Worm (Caenorhabditis elegans) whole organism, young adult: ENCODE results near the gene F57B9.8.

Experiments used
- B0019.2 ChIP-seq: fragments of 200-800 bp; sonication (Bioruptor generic); conservative IDR thresholded peaks from 2 replicates; pipeline ENCODE4 v1.3.6; 2022; ENCODE audit warnings: missing genetic modification reagents, missing genetic modification characterization, missing compliant biosample characterization
- B0261.1 ChIP-seq: sonication (generic microtip); optimal IDR thresholded peaks from 2 replicates; lab custom pipeline; 2016; ENCODE audit warnings: mild to moderate bottlenecking, missing genetic modification characterization, moderate library complexity, missing compliant biosample characterization
- B0336.3 ChIP-seq: fragments of 200-800 bp; sonication (Bioruptor generic); IDR thresholded peaks from 2 replicates; pipeline ENCODE4 v1.3.6; 2022; ENCODE audit warnings: missing genetic modification characterization, missing compliant biosample characterization
- C06A6.2 ChIP-seq: fragments of 200-800 bp; sonication (Bioruptor generic); conservative IDR thresholded peaks from 2 replicates; pipeline ENCODE4 v1.3.6; 2022; ENCODE audit warnings: missing genetic modification characterization, missing compliant biosample characterization
- F22D6.2 ChIP-seq: sonication (generic microtip); optimal IDR thresholded peaks from 2 replicates; lab custom pipeline; 2016; ENCODE audit warnings: mild to moderate bottlenecking, missing genetic modification characterization, missing compliant biosample characterization
- F37B4.10 ChIP-seq: fragments of 200-800 bp; sonication (Bioruptor generic); IDR thresholded peaks from 2 replicates; pipeline ENCODE4 v1.3.6; 2022; ENCODE audit warnings: missing genetic modification characterization, missing compliant biosample characterization
- F39B2.1 ChIP-seq: fragments of 200-800 bp; sonication (Bioruptor generic); IDR thresholded peaks from 2 replicates; pipeline ENCODE4 v1.3.6; 2022; ENCODE audit warnings: missing genetic modification reagents, missing genetic modification characterization, missing compliant biosample characterization
- F55B11.4 ChIP-seq: sonication (generic microtip); optimal IDR thresholded peaks from 2 replicates; lab custom pipeline; 2016; ENCODE audit warnings: missing compliant biosample characterization, missing genetic modification characterization, borderline replicate concordance; ENCODE audit not compliant: insufficient read depth
- F57C9.4 ChIP-seq: sonication (generic microtip); optimal IDR thresholded peaks from 2 replicates; lab custom pipeline; 2017; ENCODE audit warnings: mild to moderate bottlenecking, missing genetic modification characterization, missing compliant biosample characterization
- K11D2.4 ChIP-seq: fragments of 200-800 bp; sonication (Bioruptor generic); IDR thresholded peaks from 2 replicates; pipeline ENCODE4 v1.3.6; 2022; ENCODE audit warnings: missing genetic modification reagents, missing genetic modification characterization, missing compliant biosample characterization
- Y53F4B.3 ChIP-seq: fragments of 200-800 bp; sonication (Bioruptor generic); IDR thresholded peaks from 2 replicates; pipeline ENCODE4 v1.3.6; 2022; ENCODE audit warnings: missing genetic modification reagents, missing genetic modification characterization, missing compliant biosample characterization
- Y53G8AR.9 ChIP-seq: fragments of 200-800 bp; sonication (Bioruptor generic); conservative IDR thresholded peaks from 2 replicates; pipeline ENCODE4 v1.3.6; 2022; ENCODE audit warnings: missing genetic modification reagents, missing genetic modification characterization, missing compliant biosample characterization
- Y56A3A.18 ChIP-seq: fragments of 200-800 bp; sonication (Bioruptor generic); IDR thresholded peaks from 2 replicates; pipeline ENCODE4 v1.3.6; 2022; ENCODE audit warnings: missing genetic modification reagents, missing genetic modification characterization, missing compliant biosample characterization
- Y67H2A.10 ChIP-seq: fragments of 200-800 bp; sonication (Bioruptor generic); conservative IDR thresholded peaks from 2 replicates; pipeline ENCODE4 v1.3.6; 2022; ENCODE audit warnings: missing genetic modification reagents, missing genetic modification characterization, missing compliant biosample characterization
- Y79H2A.3 ChIP-seq: fragments of 200-800 bp; sonication (Bioruptor generic); conservative IDR thresholded peaks from 2 replicates; pipeline ENCODE4 v1.3.6; 2022; ENCODE audit warnings: missing genetic modification reagents, missing genetic modification characterization, missing compliant biosample characterization
- Y95B8A.8 ChIP-seq: fragments of 200-800 bp; sonication (Bioruptor generic); IDR thresholded peaks from 2 replicates; pipeline ENCODE4 v1.3.6; 2022; ENCODE audit warnings: missing genetic modification reagents, missing genetic modification characterization, missing compliant biosample characterization
- akir-1 ChIP-seq: fragments of 200-800 bp; sonication (Bioruptor generic); optimal IDR thresholded peaks from 2 replicates; lab custom pipeline; 2018; ENCODE audit warnings: mild to moderate bottlenecking, missing genetic modification characterization, moderate library complexity, missing compliant biosample characterization
- aptf-3 ChIP-seq: fragments of 200-800 bp; sonication (Bioruptor generic); IDR thresholded peaks from 2 replicates; pipeline ENCODE4 v1.3.6; 2022; ENCODE audit warnings: missing genetic modification characterization, missing compliant biosample characterization
- atf-7 ChIP-seq: sonication (generic microtip); optimal IDR thresholded peaks from 2 replicates; lab custom pipeline; 2017; ENCODE audit warnings: mild to moderate bottlenecking, missing genetic modification characterization, missing compliant biosample characterization
- athp-1 ChIP-seq: sonication (generic microtip); optimal IDR thresholded peaks from 2 replicates; lab custom pipeline; 2017; ENCODE audit warnings: mild to moderate bottlenecking, missing genetic modification characterization, missing compliant biosample characterization
- attf-6 ChIP-seq: fragments of 200-800 bp; sonication (Bioruptor generic); IDR thresholded peaks from 2 replicates; pipeline ENCODE4 v1.3.6; 2022; ENCODE audit warnings: missing genetic modification reagents, missing genetic modification characterization, missing compliant biosample characterization
- bed-1 ChIP-seq: fragments of 200-800 bp; sonication (Bioruptor generic); IDR thresholded peaks from 2 replicates; pipeline ENCODE4 v1.3.6; 2022; ENCODE audit warnings: missing genetic modification reagents, missing genetic modification characterization, missing compliant biosample characterization
- cebp-1 ChIP-seq, 2 experiments: fragments of 200-800 bp in 1 of 2; sonication (Bioruptor generic) in 1 of 2; sonication (generic microtip) in 1 of 2; IDR thresholded peaks in 1 of 2; optimal IDR thresholded peaks in 1 of 2; 2 replicates each; pipeline versions ENCODE4 v1.3.6 to Lab custom; 2017 to 2022; ENCODE audit warnings: missing compliant biosample characterization in 2 of 2, missing genetic modification characterization in 2 of 2, mild to moderate bottlenecking in 1 of 2, missing genetic modification reagents in 1 of 2, moderate library complexity in 1 of 2
- cebp-2 ChIP-seq: fragments of 200-800 bp; sonication (Bioruptor generic); IDR thresholded peaks from 2 replicates; pipeline ENCODE4 v1.3.6; 2022; ENCODE audit warnings: missing genetic modification characterization, missing compliant biosample characterization
- ceh-27 ChIP-seq: fragments of 200-800 bp; sonication (Bioruptor generic); optimal IDR thresholded peaks from 2 replicates; lab custom pipeline; 2018; ENCODE audit warnings: mild to moderate bottlenecking, missing genetic modification characterization, moderate library complexity, missing compliant biosample characterization
- die-1 ChIP-seq: sonication (generic microtip); optimal IDR thresholded peaks from 2 replicates; lab custom pipeline; 2016; ENCODE audit warnings: missing genotype, mild to moderate bottlenecking, missing genetic modification characterization, missing compliant biosample characterization
- dpl-1 ChIP-seq: fragments of 150-350 bp; optimal IDR thresholded peaks from 2 replicates; lab custom pipeline; 2014; ENCODE audit warnings: missing biosample characterization, missing genetic modification reagents, missing genetic modification characterization
- egrh-3 ChIP-seq: fragments of 200-800 bp; sonication (Bioruptor generic); IDR thresholded peaks from 2 replicates; pipeline ENCODE4 v1.3.6; 2022; ENCODE audit warnings: missing genetic modification reagents, missing genetic modification characterization, missing compliant biosample characterization
- hlh-26 ChIP-seq: fragments of 200-800 bp; sonication (Bioruptor generic); conservative IDR thresholded peaks from 2 replicates; pipeline ENCODE4 v1.3.6; 2022; ENCODE audit warnings: missing genetic modification reagents, missing genetic modification characterization, missing compliant biosample characterization
- hrde-1 ChIP-seq: sonication (generic microtip); optimal IDR thresholded peaks from 2 replicates; lab custom pipeline; 2016; ENCODE audit warnings: missing genetic modification characterization, mild to moderate bottlenecking, missing compliant biosample characterization, moderate library complexity, missing genotype, missing genetic modification reagents, borderline replicate concordance
- lag-1 ChIP-seq: fragments of 200-800 bp; sonication (Bioruptor generic); IDR thresholded peaks from 2 replicates; pipeline ENCODE4 v1.3.6; 2022; ENCODE audit warnings: missing genetic modification reagents, missing genetic modification characterization, missing compliant biosample characterization
- lin-54 ChIP-seq: fragments of 200-800 bp; sonication (Bioruptor generic); optimal IDR thresholded peaks from 2 replicates; lab custom pipeline; 2018; ENCODE audit warnings: mild to moderate bottlenecking, missing genetic modification characterization, missing compliant biosample characterization
- madf-10 ChIP-seq: sonication (generic microtip); optimal IDR thresholded peaks from 2 replicates; lab custom pipeline; 2016; ENCODE audit warnings: mild to moderate bottlenecking, missing genetic modification characterization, missing compliant biosample characterization
- mcd-1 ChIP-seq: fragments of 200-800 bp; sonication (Bioruptor generic); IDR thresholded peaks from 2 replicates; pipeline ENCODE4 v1.3.6; 2022; ENCODE audit warnings: missing genetic modification reagents, missing genetic modification characterization, missing compliant biosample characterization
- mes-4 ChIP-seq: sonication (generic microtip); optimal IDR thresholded peaks from 2 replicates; lab custom pipeline; 2016; ENCODE audit warnings: missing genotype, missing genetic modification characterization, missing compliant biosample characterization
- nfya-2 ChIP-seq: fragments of 200-800 bp; sonication (Bioruptor generic); IDR thresholded peaks from 2 replicates; pipeline ENCODE4 v1.3.6; 2022; ENCODE audit warnings: missing genetic modification reagents, missing genetic modification characterization, missing compliant biosample characterization
- nfyb-1 ChIP-seq: fragments of 200-800 bp; sonication (Bioruptor generic); IDR thresholded peaks from 2 replicates; pipeline ENCODE4 v1.3.6; 2022; ENCODE audit warnings: missing genetic modification reagents, missing genetic modification characterization, missing compliant biosample characterization
- nhr-120 ChIP-seq: fragments of 200-800 bp; sonication (Bioruptor generic); IDR thresholded peaks from 2 replicates; pipeline ENCODE4 v1.3.6; 2022; ENCODE audit warnings: missing genetic modification characterization, missing compliant biosample characterization
- nhr-27 ChIP-seq: fragments of 200-800 bp; sonication (Bioruptor generic); optimal IDR thresholded peaks from 2 replicates; lab custom pipeline; 2018; ENCODE audit warnings: mild to moderate bottlenecking, missing genetic modification characterization, moderate library complexity, missing compliant biosample characterization
- pbrm-1 ChIP-seq: fragments of 200-800 bp; sonication (Bioruptor generic); IDR thresholded peaks from 2 replicates; pipeline ENCODE4 v1.3.6; 2022; ENCODE audit warnings: missing genetic modification reagents, missing genetic modification characterization, missing compliant biosample characterization
- rec-8 ChIP-seq, 2 experiments: sonication (generic microtip); optimal IDR thresholded peaks; 2 replicates each; lab custom pipeline; 2016; ENCODE audit warnings: mild to moderate bottlenecking in 2 of 2, missing genetic modification characterization in 2 of 2, missing genetic modification reagents in 2 of 2, missing genotype in 2 of 2, missing biosample characterization in 1 of 2, missing compliant biosample characterization in 1 of 2, moderate library complexity in 1 of 2
- sdz-38 ChIP-seq: sonication (generic microtip); optimal IDR thresholded peaks from 2 replicates; lab custom pipeline; 2016; ENCODE audit warnings: missing genotype, missing genetic modification characterization, missing compliant biosample characterization
- snpc-3.4 ChIP-seq: sonication (generic microtip); optimal IDR thresholded peaks from 2 replicates; lab custom pipeline; 2017; ENCODE audit warnings: missing genetic modification characterization, mild to moderate bottlenecking, missing compliant biosample characterization, antibody characterized with exemption, moderate library complexity, missing genotype, missing genetic modification reagents
- sptf-2 ChIP-seq: fragments of 200-800 bp; sonication (Bioruptor generic); optimal IDR thresholded peaks from 2 replicates; lab custom pipeline; 2018; ENCODE audit warnings: mild to moderate bottlenecking, missing genetic modification characterization, missing compliant biosample characterization
- unc-130 ChIP-seq: sonication (generic microtip); optimal IDR thresholded peaks from 2 replicates; lab custom pipeline; 2016; ENCODE audit warnings: missing genetic modification reagents, missing genetic modification characterization, missing compliant biosample characterization
- zim-3 ChIP-seq: sonication (generic microtip); optimal IDR thresholded peaks from 2 replicates; lab custom pipeline; 2017; ENCODE audit warnings: mild to moderate bottlenecking, missing genetic modification characterization, moderate library complexity, missing compliant biosample characterization
- ztf-18 ChIP-seq: sonication (generic microtip); optimal IDR thresholded peaks from 2 replicates; lab custom pipeline; 2016; ENCODE audit warnings: missing genotype, mild to moderate bottlenecking, missing genetic modification characterization, missing compliant biosample characterization
- ztf-6 ChIP-seq: fragments of 200-800 bp; sonication (Bioruptor generic); IDR thresholded peaks from 2 replicates; pipeline ENCODE4 v1.3.6; 2022; ENCODE audit warnings: missing genetic modification reagents, missing genetic modification characterization, missing compliant biosample characterization

F57B9.8 gene

ce11 chrIII:6969781-6970342 lies 34.7 kb upstream of the F57B9.8 start (continued):
- TF ChIP-seq ceh-27 (GFP tag; lab: Kevin White, UChicago) = no peak
- TF ChIP-seq K11D2.4 (GFP tag; lab: Robert Waterston, UW) = no peak
- TF ChIP-seq cebp-2 (GFP tag; lab: Robert Waterston, UW) = no peak
- peak; percentile 50 for TF ChIP-seq sptf-2 (GFP tag; lab: Kevin White, UChicago)
- peak; percentile 33 for TF ChIP-seq zim-3 (tag; lab: Kevin White, UChicago)
- TF ChIP-seq snpc-3.4 (tag; lab: Kevin White, UChicago) = peak; percentile 89
- TF ChIP-seq Y95B8A.8 (GFP tag; lab: Robert Waterston, UW) = peak; percentile 79
- no peak for TF ChIP-seq B0261.1
- TF ChIP-seq sdz-38 (tag; lab: Kevin White, UChicago) = no peak
- peak; percentile 80 for TF ChIP-seq lin-54
- no peak for TF ChIP-seq B0019.2
- peak; percentile 76 for TF ChIP-seq F39B2.1 (GFP tag; lab: Robert Waterston, UW)
- no peak for TF ChIP-seq C06A6.2 (GFP tag; lab: Robert Waterston, UW)
- no peak for TF ChIP-seq F57C9.4
- TF ChIP-seq bed-1 (GFP tag; lab: Robert Waterston, UW) = no peak
- no peak for TF ChIP-seq rec-8 (tag; optimal IDR thresholded peaks at IDR 0.05; lab: Kevin White, UChicago)
- no peak for TF ChIP-seq ztf-18 (tag; lab: Kevin White, UChicago)
- no peak for TF ChIP-seq Y67H2A.10
- no peak for TF ChIP-seq lag-1 (GFP tag; lab: Robert Waterston, UW)
- peak; percentile 87 for TF ChIP-seq Y56A3A.18 (GFP tag; lab: Robert Waterston, UW)
- TF ChIP-seq F22D6.2 = no peak
- TF ChIP-seq cebp-1 (GFP tag; IDR thresholded peaks at IDR 0.05; lab: Robert Waterston, UW) = no peak
- TF ChIP-seq cebp-1 (tag; optimal IDR thresholded peaks at IDR 0.05; lab: Kevin White, UChicago) = peak; percentile 51
- no peak for TF ChIP-seq aptf-3
- peak; percentile 43; the same call in 1 of the 2 replicates for TF ChIP-seq mcd-1 (GFP tag; lab: Robert Waterston, UW)
- TF ChIP-seq nfyb-1 (GFP tag; lab: Robert Waterston, UW) = 0 out of 2 replicates have a peak, but pooled peaks have one; percentile 62
- no peak for TF ChIP-seq egrh-3 (GFP tag; lab: Robert Waterston, UW)
- no peak for TF ChIP-seq mes-4 (tag; lab: Kevin White, UChicago)
- no peak for TF ChIP-seq pbrm-1 (GFP tag; lab: Robert Waterston, UW)
- TF ChIP-seq unc-130 (GFP tag; lab: Kevin White, UChicago) = peak; percentile 82
- 0 out of 2 replicates have a peak, but pooled peaks have one; percentile 18 for TF ChIP-seq Y53F4B.3
- no peak for TF ChIP-seq F37B4.10
- peak; percentile 84 for TF ChIP-seq attf-6 (GFP tag; lab: Robert Waterston, UW)
- TF ChIP-seq nhr-120 (GFP tag; lab: Robert Waterston, UW) = no peak
- no peak for TF ChIP-seq akir-1 (GFP tag; lab: Kevin White, UChicago)
- TF ChIP-seq athp-1 (tag; lab: Kevin White, UChicago) = peak; percentile 58
- TF ChIP-seq ztf-6 (GFP tag; lab: Robert Waterston, UW) = no peak
- peak; percentile 92 for TF ChIP-seq hrde-1
- TF ChIP-seq dpl-1 (GFP tag; lab: Kevin White, UChicago) = peak; percentile 2
- TF ChIP-seq die-1 (tag; lab: Kevin White, UChicago) = peak; percentile 26
- TF ChIP-seq nfya-2 (GFP tag; lab: Robert Waterston, UW) = peak; percentile 78; the same call in 1 of the 2 replicates
- TF ChIP-seq Y79H2A.3 = no peak
- TF ChIP-seq B0336.3 = peak; percentile 92
- TF ChIP-seq atf-7 = no peak
- no peak for TF ChIP-seq hlh-26 (GFP tag; lab: Robert Waterston, UW)
- peak; percentile 93 for TF ChIP-seq Y53G8AR.9
- no peak for TF ChIP-seq nhr-27 (tag; lab: Kevin White, UChicago)
- TF ChIP-seq madf-10 (tag; lab: Kevin White, UChicago) = no peak
- TF ChIP-seq F55B11.4 (tag; lab: Kevin White, UChicago) = no peak
